Worm (Caenorhabditis elegans) whole organism, L2 larva: ENCODE results near the gene C01G5.5.

ENCODE experiments used
- aly-2 ChIP-seq: fragments of 150-350 bp; optimal IDR thresholded peaks from 2 replicates; lab custom pipeline; 2014; ENCODE audit warnings: missing biosample characterization, missing genetic modification characterization
- ceh-82 ChIP-seq: fragments of 150-350 bp; optimal IDR thresholded peaks from 2 replicates; lab custom pipeline; 2014; ENCODE audit warnings: missing biosample characterization, missing genetic modification characterization
- sma-9 ChIP-seq, 2 experiments: fragments of 150-350 bp in 1 of 2; sonication (generic microtip) in 1 of 2; optimal IDR thresholded peaks; 2 replicates each; lab custom pipeline; 2014 to 2016; ENCODE audit warnings: missing genetic modification characterization in 2 of 2, mild to moderate bottlenecking in 1 of 2, missing biosample characterization in 1 of 2, missing compliant biosample characterization in 1 of 2, missing genetic modification reagents in 1 of 2, moderate library complexity in 1 of 2

DNA sequence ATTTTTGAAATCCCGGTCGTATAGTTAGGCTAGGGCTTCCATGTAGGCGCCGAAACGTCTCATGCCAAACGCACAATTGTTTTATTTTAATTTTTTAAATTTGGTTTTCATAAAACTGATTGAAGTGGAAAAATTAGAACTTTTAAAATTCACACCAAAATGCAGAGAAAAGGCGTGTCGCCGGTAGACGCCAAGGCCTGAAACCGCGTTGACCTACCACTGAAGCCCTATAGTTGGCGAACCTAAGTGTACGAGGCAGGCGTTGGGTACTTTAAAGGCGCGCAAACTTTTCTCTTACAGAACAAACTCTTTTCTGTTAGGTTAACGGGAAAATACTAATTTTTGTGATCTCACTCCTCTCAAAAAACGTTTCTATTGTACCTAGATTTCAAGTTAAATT, 31.1 kb upstream of the C01G5.5 start, which contains the start of gene Y73B6BL.44:
- no peak for TF ChIP-seq ceh-82 (tag; lab: Kevin White, UChicago)
- no peak for TF ChIP-seq aly-2 (tag; lab: Kevin White, UChicago)
- no peak for TF ChIP-seq sma-9 (GFP tag; optimal IDR thresholded peaks at IDR 0.05; lab: Kevin White, UChicago)
- TF ChIP-seq sma-9 (tag; optimal IDR thresholded peaks at IDR 0.05; lab: Kevin White, UChicago), result no peak
